Fruit fly (Drosophila melanogaster): Measurements from ENCODE around the gene slgA.
A peak's percentile ranks its signal among the peaks of the same experiment; 100 is the strongest.

Gene slgA

DNA sequence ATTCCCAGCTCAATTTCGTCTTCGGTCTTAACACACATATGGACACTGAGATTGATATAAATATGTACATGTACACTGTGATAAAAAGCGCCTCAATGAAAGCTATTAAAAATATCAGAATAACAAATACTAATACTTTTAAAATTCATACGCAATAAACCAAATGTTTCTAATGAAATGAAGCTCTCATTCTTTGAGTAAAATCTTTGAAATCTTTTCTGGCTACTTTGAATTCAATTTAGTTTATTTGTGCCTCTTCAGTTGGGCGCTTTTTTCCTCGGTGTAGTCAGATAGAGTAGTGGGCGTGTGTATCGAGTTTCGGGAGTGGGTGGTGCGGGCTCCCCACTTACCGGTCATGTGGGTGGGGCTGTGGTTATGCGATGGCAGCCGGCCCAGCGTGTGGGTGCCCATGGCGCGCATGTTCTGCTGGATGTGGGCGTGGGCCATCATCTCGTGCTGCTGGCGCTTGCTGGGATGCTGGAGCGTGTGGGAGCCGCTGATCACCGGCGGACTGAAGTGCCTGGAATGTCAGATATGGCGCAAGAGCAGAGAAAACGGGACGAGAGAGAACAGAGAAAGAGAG, 39.2 kb upstream of the slgA start (continued):
- TF ChIP-seq lola (GFP tag; optimal IDR thresholded peaks at IDR 0.05) = no peak
- TF ChIP-seq CG14441 (GFP tag; IDR thresholded peaks at IDR 0.05) = peak; percentile 38; the same call in 1 of the 2 replicates
- peak; percentile 25 for TF ChIP-seq CG10267 (tag; optimal IDR thresholded peaks at IDR 0.05)
- TF ChIP-seq Hsf (GFP tag; optimal IDR thresholded peaks at IDR 0.05) = no peak
- no peak for TF ChIP-seq Dref (GFP tag; IDR thresholded peaks at IDR 0.05)
- no peak for TF ChIP-seq CG3407 (GFP tag; optimal IDR thresholded peaks at IDR 0.05)
- TF ChIP-seq Ptx1 (GFP tag; IDR thresholded peaks at IDR 0.05) = no peak
- no peak for TF ChIP-seq GATAe (GFP tag; conservative IDR thresholded peaks at IDR 0.05)
- TF ChIP-seq pnt (GFP tag; optimal IDR thresholded peaks at IDR 0.05) = no peak
- TF ChIP-seq HmgZ (tag; optimal IDR thresholded peaks at IDR 0.05) = no peak
- TF ChIP-seq Atf6 (GFP tag; IDR thresholded peaks at IDR 0.05) = no peak
- no peak for TF ChIP-seq CG43689 (GFP tag; IDR thresholded peaks at IDR 0.05)
- no peak for TF ChIP-seq Vsx1 (GFP tag; optimal IDR thresholded peaks at IDR 0.05)
- no peak for TF ChIP-seq Side (GFP tag; optimal IDR thresholded peaks at IDR 0.05)
- TF ChIP-seq NK7.1 (GFP tag; optimal IDR thresholded peaks at IDR 0.05) = no peak
- no peak for TF ChIP-seq CG18011 (GFP tag; optimal IDR thresholded peaks at IDR 0.05)
- no peak for TF ChIP-seq CG6175 (GFP tag; IDR thresholded peaks at IDR 0.05)
- peak; percentile 6 for TF ChIP-seq CG9817 (tag; optimal IDR thresholded peaks at IDR 0.05)
- TF ChIP-seq grn (GFP tag; optimal IDR thresholded peaks at IDR 0.05) = no peak
- no peak for TF ChIP-seq esg (GFP tag; conservative IDR thresholded peaks at IDR 0.05)
- no peak for TF ChIP-seq CG15479 (GFP tag; optimal IDR thresholded peaks at IDR 0.05)
- no peak for TF ChIP-seq CG11723 (GFP tag; optimal IDR thresholded peaks at IDR 0.05)
- no peak for TF ChIP-seq CG10654 (GFP tag; optimal IDR thresholded peaks at IDR 0.05)
- TF ChIP-seq CG32772 (GFP tag; IDR thresholded peaks at IDR 0.05) = no peak
- TF ChIP-seq repo (GFP tag; optimal IDR thresholded peaks at IDR 0.05) = no peak
- no peak for TF ChIP-seq lab (GFP tag; optimal IDR thresholded peaks at IDR 0.05)
- peak; percentile 1 for TF ChIP-seq az2 (GFP tag; optimal IDR thresholded peaks at IDR 0.05)
- no peak for TF ChIP-seq CG12299 (tag; optimal IDR thresholded peaks at IDR 0.05)
- TF ChIP-seq slbo (GFP tag; IDR thresholded peaks at IDR 0.05) = no peak
- no peak for TF ChIP-seq zfh2 (GFP tag; optimal IDR thresholded peaks at IDR 0.05)
- no peak for TF ChIP-seq so (GFP tag; IDR thresholded peaks at IDR 0.05)
- TF ChIP-seq sisA (GFP tag; IDR thresholded peaks at IDR 0.05) = peak; percentile 22; the same call in 1 of the 2 replicates
- TF ChIP-seq CG7928 (GFP tag; optimal IDR thresholded peaks at IDR 0.05) = no peak
- no peak for TF ChIP-seq Dip2 (GFP tag; IDR thresholded peaks at IDR 0.05)
- peak; percentile 36 for TF ChIP-seq zf30C (GFP tag; optimal IDR thresholded peaks at IDR 0.05)
- TF ChIP-seq sens-2 (GFP tag; IDR thresholded peaks at IDR 0.05) = no peak
- TF ChIP-seq unpg (GFP tag; optimal IDR thresholded peaks at IDR 0.05) = no peak
- peak; percentile 8 for TF ChIP-seq CG3281 (GFP tag; optimal IDR thresholded peaks at IDR 0.05)
- no peak for TF ChIP-seq maf-S (GFP tag; optimal IDR thresholded peaks at IDR 0.05)
- no peak for TF ChIP-seq Dad (GFP tag; optimal IDR thresholded peaks at IDR 0.05)
- TF ChIP-seq Scr (GFP tag; IDR thresholded peaks at IDR 0.05; ENCODE audit: partially characterized antibody) = no peak
- TF ChIP-seq bsh (GFP tag; optimal IDR thresholded peaks at IDR 0.05) = peak in 1 of 2 experiments; percentile 60
- TF ChIP-seq Doc2 (GFP tag; IDR thresholded peaks at IDR 0.05) = no peak
- TF ChIP-seq CG6254 (GFP tag; optimal IDR thresholded peaks at IDR 0.05) = no peak
- TF ChIP-seq CG1529 (GFP tag; optimal IDR thresholded peaks at IDR 0.05) = no peak
- no peak for TF ChIP-seq pros (GFP tag; optimal IDR thresholded peaks at IDR 0.05)
- no peak for TF ChIP-seq CG10147 (GFP tag; optimal IDR thresholded peaks at IDR 0.05)
- no peak for TF ChIP-seq fd64A (GFP tag; optimal IDR thresholded peaks at IDR 0.05)
- TF ChIP-seq CG10431 (GFP tag; optimal IDR thresholded peaks at IDR 0.05) = no peak
- TF ChIP-seq CG18262 (tag; optimal IDR thresholded peaks at IDR 0.05) = peak; percentile 41
- TF ChIP-seq D19B (GFP tag; optimal IDR thresholded peaks at IDR 0.05) = no peak

Data from whole organism, embryonic.